Fruit fly (Drosophila melanogaster) Kc167 (cell line): Measurements from ENCODE around the gene CG31431.

ENCODE experiments used
- Myc ChIP-seq: fragments of >200 bp; optimal IDR thresholded peaks from 2 replicates; lab custom pipeline; 2017; ENCODE audit warnings: missing external identifiers
- Sin3A ChIP-seq: fragments of >200 bp; optimal IDR thresholded peaks from 2 replicates; lab custom pipeline; 2018; ENCODE audit warnings: missing external identifiers
- h ChIP-seq: fragments of >200 bp; optimal IDR thresholded peaks from 3 replicates; lab custom pipeline; 2018; ENCODE audit warnings: missing external identifiers
- insv ChIP-seq: fragments of >200 bp; optimal IDR thresholded peaks from 3 replicates; lab custom pipeline; 2018; ENCODE audit warnings: missing external identifiers

DNA sequence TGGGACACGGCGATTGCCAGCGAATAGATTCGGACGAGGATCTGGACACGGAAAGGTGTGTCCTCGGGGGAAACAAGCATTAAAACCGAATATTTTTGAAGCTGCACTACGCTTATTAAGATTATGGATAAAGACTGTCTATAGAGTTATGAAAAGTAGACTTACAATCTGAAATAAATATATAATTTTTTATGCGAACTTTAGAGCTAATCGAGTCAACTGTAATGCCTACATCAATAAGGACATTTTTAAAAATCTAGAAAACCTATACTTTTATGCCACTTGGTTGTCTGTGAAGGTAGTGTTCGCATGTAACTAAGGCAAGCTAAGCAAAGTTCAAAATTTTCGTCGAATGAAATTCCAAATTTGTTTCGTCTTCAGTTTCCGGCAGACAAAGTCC, 3.0 kb downstream of the CG31431 start, which contains the start of gene CG31178:
- TF ChIP-seq insv (lab: Kevin White, UChicago) (no peak), Myc (lab: Kevin White, UChicago) (no peak), Sin3A (lab: Kevin White, UChicago) (no peak), h (lab: Kevin White, UChicago) (no peak)
